Worm (Caenorhabditis elegans) whole organism, L4 larva: ENCODE data around the gene metl-1.
A peak's percentile ranks its signal among the peaks of the same experiment; 100 is the strongest.

Experiments used
- D1046.2 ChIP-seq: fragments of 200-800 bp; sonication (Bioruptor generic); IDR thresholded peaks from 2 replicates; pipeline ENCODE4 v1.3.6; 2022; ENCODE audit warnings: missing genetic modification characterization, missing compliant biosample characterization
- F44E2.7 ChIP-seq: fragments of 200-800 bp; sonication (Bioruptor generic); IDR thresholded peaks from 2 replicates; pipeline ENCODE4 v2.1.2; 2022; ENCODE audit warnings: missing genetic modification characterization, missing compliant biosample characterization
- T26A8.4 ChIP-seq: fragments of 200-800 bp; sonication (Bioruptor generic); IDR thresholded peaks from 2 replicates; pipeline ENCODE4 v1.3.6; 2022; ENCODE audit warnings: missing genetic modification characterization, missing compliant biosample characterization
- Y105C5A.15 ChIP-seq: fragments of 200-800 bp; sonication (Bioruptor generic); IDR thresholded peaks from 2 replicates; pipeline ENCODE4 v1.3.6; 2022; ENCODE audit warnings: missing genetic modification characterization, missing compliant biosample characterization
- Y48G9A.11 ChIP-seq: fragments of 200-800 bp; sonication (Bioruptor generic); IDR thresholded peaks from 2 replicates; pipeline ENCODE4 v1.3.6; 2022; ENCODE audit warnings: missing genetic modification reagents, missing genetic modification characterization, missing compliant biosample characterization
- Y75B8A.6 ChIP-seq: fragments of 200-800 bp; sonication (Bioruptor generic); IDR thresholded peaks from 2 replicates; pipeline ENCODE4 v1.3.6; 2022; ENCODE audit warnings: missing genetic modification reagents, missing genetic modification characterization, missing compliant biosample characterization
- ZK337.2 ChIP-seq: fragments of 200-800 bp; sonication (Bioruptor generic); IDR thresholded peaks from 2 replicates; pipeline ENCODE4 v1.3.6; 2022; ENCODE audit warnings: missing genetic modification reagents, missing genetic modification characterization, missing compliant biosample characterization
- ZK546.5 ChIP-seq, 2 experiments: sonication (generic microtip); optimal IDR thresholded peaks; 2 replicates each; lab custom pipeline; 2017; ENCODE audit warnings: missing biosample characterization in 2 of 2, missing genetic modification characterization in 2 of 2
- aha-1 ChIP-seq: fragments of 150-350 bp; peaks from one replicate; lab custom pipeline; 2014; ENCODE audit warnings: missing biosample characterization, missing genetic modification characterization
- aly-2 ChIP-seq: sonication (generic microtip); optimal IDR thresholded peaks from 2 replicates; lab custom pipeline; 2018; ENCODE audit warnings: missing biosample characterization, missing genetic modification characterization
- ama-1 ChIP-seq: fragments of 150-350 bp; optimal IDR thresholded peaks from 2 replicates; lab custom pipeline; 2014; ENCODE audit warnings: inconsistent platforms, mixed read lengths
- arid-1 ChIP-seq: fragments of 200-800 bp; sonication (Bioruptor generic); conservative IDR thresholded peaks from 2 replicates; pipeline ENCODE4 v1.3.6; 2022; ENCODE audit warnings: missing genetic modification reagents, missing genetic modification characterization, missing compliant biosample characterization
- ceh-28 ChIP-seq: fragments of 150-350 bp; optimal IDR thresholded peaks from 2 replicates; lab custom pipeline; 2014; ENCODE audit warnings: missing biosample characterization, missing genetic modification reagents, missing genetic modification characterization
- ces-1 ChIP-seq: fragments of 150-350 bp; sonication (generic microtip); optimal IDR thresholded peaks from 4 replicates; lab custom pipeline; 2014; ENCODE audit warnings: missing biosample characterization, missing genetic modification reagents, missing genetic modification characterization
- cey-2 ChIP-seq: sonication (generic microtip); optimal IDR thresholded peaks from 3 replicates; lab custom pipeline; 2017; ENCODE audit warnings: missing genetic modification characterization, mild to moderate bottlenecking, missing compliant biosample characterization, antibody characterized with exemption, borderline replicate concordance; ENCODE audit not compliant: insufficient read depth
- daf-12 ChIP-seq: fragments of 150-350 bp; optimal IDR thresholded peaks from 2 replicates; lab custom pipeline; 2014; ENCODE audit warnings: missing biosample characterization, missing genetic modification reagents, missing genetic modification characterization
- daf-16 ChIP-seq, 3 experiments: sonication (generic microtip); optimal IDR thresholded peaks; 2 replicates each; lab custom pipeline; 2016 to 2017; ENCODE audit warnings: missing genetic modification characterization in 3 of 3, missing genetic modification reagents in 3 of 3, mild to moderate bottlenecking in 2 of 3, missing compliant biosample characterization in 2 of 3, missing biosample characterization in 1 of 3, moderate library complexity in 1 of 3
- dmd-6 ChIP-seq: fragments of 200-800 bp; sonication (Bioruptor generic); IDR thresholded peaks from 2 replicates; pipeline ENCODE4 v1.3.6; 2022; ENCODE audit warnings: missing genetic modification reagents, missing genetic modification characterization, missing compliant biosample characterization
- dpl-1 ChIP-seq: fragments of 150-350 bp; optimal IDR thresholded peaks from 2 replicates; lab custom pipeline; 2014; ENCODE audit warnings: missing biosample characterization, missing genetic modification reagents, missing genetic modification characterization
- duxl-1 ChIP-seq: sonication (generic microtip); optimal IDR thresholded peaks from 2 replicates; lab custom pipeline; 2016; ENCODE audit warnings: mild to moderate bottlenecking, missing genetic modification characterization, moderate library complexity, missing compliant biosample characterization; ENCODE audit not compliant: poor library complexity
- dve-1 ChIP-seq: sonication (generic microtip); optimal IDR thresholded peaks from 2 replicates; lab custom pipeline; 2017; ENCODE audit warnings: antibody characterized with exemption, mild to moderate bottlenecking, missing genetic modification characterization, missing compliant biosample characterization; ENCODE audit not compliant: insufficient read depth
- egl-27 ChIP-seq: sonication (generic microtip); optimal IDR thresholded peaks from 3 replicates; lab custom pipeline; 2017; ENCODE audit warnings: missing biosample characterization, missing genetic modification reagents, missing genetic modification characterization
- fkh-10 ChIP-seq: fragments of 150-350 bp; optimal IDR thresholded peaks from 2 replicates; lab custom pipeline; 2014; ENCODE audit warnings: missing biosample characterization, missing genetic modification reagents, missing genetic modification characterization
- hif-1 ChIP-seq, 2 experiments: sonication (generic microtip); optimal IDR thresholded peaks; 2 replicates each; lab custom pipeline; 2016 to 2017; ENCODE audit warnings: missing compliant biosample characterization in 2 of 2, missing genetic modification characterization in 2 of 2, missing genetic modification reagents in 2 of 2, missing genotype in 2 of 2, mild to moderate bottlenecking in 1 of 2
- hlh-11 ChIP-seq: fragments of 200-800 bp; sonication (Bioruptor generic); optimal IDR thresholded peaks from 2 replicates; lab custom pipeline; 2018; ENCODE audit warnings: mild to moderate bottlenecking, missing genetic modification characterization, missing compliant biosample characterization
- hlh-30 ChIP-seq: sonication (generic microtip); optimal IDR thresholded peaks from 2 replicates; lab custom pipeline; 2017; ENCODE audit warnings: antibody characterized with exemption, mild to moderate bottlenecking, missing genetic modification characterization, missing compliant biosample characterization; ENCODE audit not compliant: insufficient read depth
- lin-15B ChIP-seq: fragments of 150-350 bp; sonication (generic microtip); optimal IDR thresholded peaks from 3 replicates; lab custom pipeline; 2014; ENCODE audit warnings: missing biosample characterization, missing genetic modification characterization
- lin-29 ChIP-seq: fragments of 200-800 bp; sonication (Bioruptor generic); IDR thresholded peaks from 2 replicates; pipeline ENCODE4 v1.3.6; 2022; ENCODE audit warnings: missing genetic modification reagents, missing genetic modification characterization, missing compliant biosample characterization
- lin-39 ChIP-seq: fragments of 150-350 bp; optimal IDR thresholded peaks from 2 replicates; lab custom pipeline; 2014; ENCODE audit warnings: missing biosample characterization, missing genetic modification reagents, missing genetic modification characterization
- lir-3 ChIP-seq: sonication (generic microtip); optimal IDR thresholded peaks from 2 replicates; lab custom pipeline; 2016; ENCODE audit warnings: mild to moderate bottlenecking, missing genetic modification characterization, missing compliant biosample characterization
- madf-9 ChIP-seq: fragments of 200-800 bp; sonication (Bioruptor generic); conservative IDR thresholded peaks from 2 replicates; pipeline ENCODE4 v1.3.6; 2022; ENCODE audit warnings: missing genetic modification reagents, missing genetic modification characterization, missing compliant biosample characterization
- mdt-29 ChIP-seq: fragments of 200-800 bp; sonication (Bioruptor generic); IDR thresholded peaks from 2 replicates; pipeline ENCODE4 v1.3.6; 2022; ENCODE audit warnings: missing genetic modification reagents, missing genetic modification characterization, missing compliant biosample characterization
- mes-2 ChIP-seq: sonication (generic microtip); optimal IDR thresholded peaks from 2 replicates; lab custom pipeline; 2016; ENCODE audit warnings: missing genotype, mild to moderate bottlenecking, missing genetic modification characterization, missing compliant biosample characterization; ENCODE audit not compliant: poor library complexity, severe bottlenecking
- mxl-2 ChIP-seq: fragments of 200-800 bp; sonication (Bioruptor generic); conservative IDR thresholded peaks from 2 replicates; pipeline ENCODE4 v1.3.6; 2022; ENCODE audit warnings: missing genetic modification reagents, missing genetic modification characterization, missing compliant biosample characterization
- nhr-102 ChIP-seq: sonication (generic microtip); optimal IDR thresholded peaks from 2 replicates; lab custom pipeline; 2016; ENCODE audit warnings: mild to moderate bottlenecking, missing genetic modification characterization, moderate library complexity, missing compliant biosample characterization
- nhr-237 ChIP-seq: sonication (generic microtip); optimal IDR thresholded peaks from 2 replicates; lab custom pipeline; 2017; ENCODE audit warnings: missing biosample characterization, missing genetic modification characterization
- nhr-28 ChIP-seq: fragments of 150-350 bp; optimal IDR thresholded peaks from 2 replicates; lab custom pipeline; 2014; ENCODE audit warnings: missing biosample characterization, missing genetic modification characterization
- nhr-48 ChIP-seq: sonication (generic microtip); optimal IDR thresholded peaks from 2 replicates; lab custom pipeline; 2016; ENCODE audit warnings: mild to moderate bottlenecking, missing genetic modification characterization, missing compliant biosample characterization
- nhr-77 ChIP-seq: fragments of 150-350 bp; optimal IDR thresholded peaks from 2 replicates; lab custom pipeline; 2014; ENCODE audit warnings: missing biosample characterization, missing genetic modification characterization
- pqm-1 ChIP-seq: sonication (generic microtip); optimal IDR thresholded peaks from 2 replicates; lab custom pipeline; 2017; ENCODE audit warnings: missing biosample characterization, missing genetic modification characterization
- rbr-2 ChIP-seq: sonication (generic microtip); optimal IDR thresholded peaks from 2 replicates; lab custom pipeline; 2016; ENCODE audit warnings: missing genotype, missing genetic modification characterization, missing compliant biosample characterization
- tag-97 ChIP-seq: fragments of 200-800 bp; sonication (Bioruptor generic); IDR thresholded peaks from 2 replicates; pipeline ENCODE4 v1.3.6; 2022; ENCODE audit warnings: missing genetic modification characterization, missing compliant biosample characterization
- vab-7 ChIP-seq: fragments of 200-800 bp; sonication (Bioruptor generic); IDR thresholded peaks from 2 replicates; pipeline ENCODE4 v1.3.6; 2022; ENCODE audit warnings: missing genetic modification reagents, missing genetic modification characterization, missing compliant biosample characterization
- zag-1 ChIP-seq: fragments of 150-350 bp; optimal IDR thresholded peaks from 2 replicates; lab custom pipeline; 2014; ENCODE audit warnings: missing biosample characterization, missing genetic modification characterization
- ztf-7 ChIP-seq: fragments of 150-350 bp; optimal IDR thresholded peaks from 2 replicates; lab custom pipeline; 2014; ENCODE audit warnings: missing biosample characterization, missing genetic modification characterization

The metl-1 gene

ce11 chrII:11428599-11428998, 44.8 kb downstream of the metl-1 start:
- no peak for TF ChIP-seq daf-16 (GFP tag; optimal IDR thresholded peaks at IDR 0.05; lab: Kevin White, UChicago)
- TF ChIP-seq daf-16 (tag; optimal IDR thresholded peaks at IDR 0.05; lab: Kevin White, UChicago): no peak
- no peak for TF ChIP-seq tag-97
- TF ChIP-seq pqm-1 (tag; lab: Kevin White, UChicago): peak; percentile 46
- TF ChIP-seq aly-2 (tag; lab: Kevin White, UChicago): no peak
- no peak for TF ChIP-seq mdt-29
- TF ChIP-seq Y75B8A.6 (GFP tag; lab: Robert Waterston, UW): no peak
- TF ChIP-seq ama-1: no peak
- TF ChIP-seq dpl-1 (GFP tag; lab: Kevin White, UChicago): no peak
- no peak for TF ChIP-seq hif-1 (tag; optimal IDR thresholded peaks at IDR 0.05; lab: Kevin White, UChicago)
- TF ChIP-seq hlh-30 (tag; lab: Kevin White, UChicago): no peak
- peak; percentile 46 for TF ChIP-seq nhr-28 (tag; lab: Kevin White, UChicago)
- peak; percentile 5 for TF ChIP-seq hlh-11
- TF ChIP-seq lin-39 (tag; lab: Kevin White, UChicago): no peak
- TF ChIP-seq mxl-2 (GFP tag; lab: Robert Waterston, UW): no peak
- no peak for TF ChIP-seq ZK546.5 (tag; optimal IDR thresholded peaks at IDR 0.05; lab: Kevin White, UChicago)
- no peak for TF ChIP-seq nhr-102
- TF ChIP-seq fkh-10 (GFP tag; lab: Kevin White, UChicago): no peak
- TF ChIP-seq zag-1 (tag; lab: Kevin White, UChicago): no peak
- TF ChIP-seq ceh-28 (tag; lab: Kevin White, UChicago): no peak
- no peak for TF ChIP-seq lin-15B
- TF ChIP-seq D1046.2: no peak
- peak; percentile 52 for TF ChIP-seq dmd-6 (GFP tag; lab: Robert Waterston, UW)
- TF ChIP-seq madf-9 (GFP tag; lab: Robert Waterston, UW): no peak
- TF ChIP-seq nhr-77 (tag; lab: Kevin White, UChicago): no peak

- TF ChIP-seq dmd-6 (GFP tag; lab: Robert Waterston, UW): peak; percentile 90
- peak; percentile 14 for TF ChIP-seq hlh-11
- peak; percentile 9 for TF ChIP-seq aha-1 (tag; lab: Kevin White, UChicago)
- TF ChIP-seq ama-1: no peak
Observed at ce11 chrII:11427322-11427721, 46.1 kb downstream of the metl-1 start.

- TF ChIP-seq nhr-102: no peak
- no peak for TF ChIP-seq ztf-7 (tag; lab: Kevin White, UChicago)
- no peak for TF ChIP-seq dpl-1 (GFP tag; lab: Kevin White, UChicago)
- TF ChIP-seq Y48G9A.11 (GFP tag; lab: Robert Waterston, UW): no peak
- TF ChIP-seq mxl-2 (GFP tag; lab: Robert Waterston, UW): no peak
- TF ChIP-seq Y75B8A.6 (GFP tag; lab: Robert Waterston, UW): no peak
- TF ChIP-seq nhr-28 (tag; lab: Kevin White, UChicago): peak; percentile 54
- no peak for TF ChIP-seq nhr-48 (tag; lab: Kevin White, UChicago)
- peak; percentile 28; the same call in 1 of the 2 replicates for TF ChIP-seq dmd-6 (GFP tag; lab: Robert Waterston, UW)
- TF ChIP-seq daf-16 (GFP tag; optimal IDR thresholded peaks at IDR 0.05; lab: Kevin White, UChicago): no peak
- TF ChIP-seq daf-16 (tag; optimal IDR thresholded peaks at IDR 0.05; lab: Kevin White, UChicago): peak; percentile 24
- no peak for TF ChIP-seq mes-2 (tag; lab: Kevin White, UChicago)
- TF ChIP-seq lir-3: no peak
- TF ChIP-seq pqm-1 (tag; lab: Kevin White, UChicago): peak; percentile 79
- TF ChIP-seq ces-1: no peak
- TF ChIP-seq rbr-2 (tag; lab: Kevin White, UChicago): no peak
- TF ChIP-seq duxl-1 (tag; lab: Kevin White, UChicago): no peak
- TF ChIP-seq egl-27: no peak
- TF ChIP-seq lin-15B: no peak
- TF ChIP-seq daf-12 (tag; lab: Kevin White, UChicago): no peak
- peak; percentile 47 for TF ChIP-seq dve-1 (tag; lab: Kevin White, UChicago)
- TF ChIP-seq nhr-237 (tag; lab: Kevin White, UChicago): no peak
- no peak for TF ChIP-seq arid-1 (GFP tag; lab: Robert Waterston, UW)
- TF ChIP-seq vab-7 (GFP tag; lab: Robert Waterston, UW): no peak
- TF ChIP-seq T26A8.4 (GFP tag; lab: Robert Waterston, UW): no peak
- no peak for TF ChIP-seq cey-2 (tag; lab: Kevin White, UChicago)
- TF ChIP-seq ZK337.2 (GFP tag; lab: Robert Waterston, UW): no peak
- TF ChIP-seq F44E2.7 (GFP tag; lab: Robert Waterston, UW): no peak
- TF ChIP-seq lin-29 (GFP tag; lab: Robert Waterston, UW): no peak
- TF ChIP-seq hlh-11: no peak
- TF ChIP-seq Y105C5A.15: no peak
Observed at ce11 chrII:11424579-11425316, 48.6 kb downstream of the metl-1 start, which contains the start of gene C05D12.3. C05D12.3 (plus strand) TSS chrII:11425266.
